Fruit fly (Drosophila melanogaster): ENCODE measurements around the gene hoe1.

DNA sequence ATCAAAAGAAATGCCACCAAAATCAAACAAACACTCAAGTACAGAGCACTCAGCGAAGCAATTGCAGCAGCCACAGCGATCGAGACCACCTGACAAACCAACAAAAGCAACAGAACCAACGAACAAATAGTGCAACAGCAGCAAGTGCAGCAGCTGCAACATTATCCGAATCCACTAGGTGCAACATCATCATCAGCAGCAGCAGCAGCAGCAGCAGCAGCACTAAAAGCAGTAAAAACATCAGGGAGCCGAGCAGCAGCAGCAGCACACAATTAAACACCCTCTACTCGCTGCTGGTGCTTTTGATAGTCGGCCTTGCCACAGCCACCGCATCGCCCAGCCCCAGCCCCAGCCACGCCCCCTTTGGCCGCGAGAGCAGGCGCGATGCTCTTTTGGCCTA lies 66.8 kb downstream of the hoe1 start:
- TF ChIP-seq Eip78C (GFP tag) (no peak), Hr39 (GFP tag; optimal IDR thresholded peaks at IDR 0.05) (no peak)
